Worm (Caenorhabditis elegans): Measurements from ENCODE around the gene Y110A2AL.6.
"Not testable (repeated sequence)": the region's sequence is repeated elsewhere in the genome, so short reads cannot be mapped to it uniquely, and the experiment has no call there.

The Y110A2AL.6 gene

ce11 chrII:2843088-2843487 is 1.7 kb upstream of the Y110A2AL.6 start, which contains the start of gene Y110A2AL.7:
TSS of gene Y110A2AL.7 (minus strand) at chrII:2843188.
- no peak for TF ChIP-seq fos-1 (tag; optimal IDR thresholded peaks at IDR 0.05)
- no peak for TF ChIP-seq C34F6.9 (tag; optimal IDR thresholded peaks at IDR 0.05)
- TF ChIP-seq nhr-25 (tag; optimal IDR thresholded peaks at IDR 0.05), result no peak
- no peak for TF ChIP-seq mbf-1 (tag; optimal IDR thresholded peaks at IDR 0.05)
- no peak for TF ChIP-seq F13H6.1 (tag; optimal IDR thresholded peaks at IDR 0.05)
- no peak for TF ChIP-seq mdl-1 (tag; optimal IDR thresholded peaks at IDR 0.05)
- TF ChIP-seq nhr-10 (tag; optimal IDR thresholded peaks at IDR 0.05), result no peak
- no peak for TF ChIP-seq elt-1 (tag; optimal IDR thresholded peaks at IDR 0.05)

DNA sequence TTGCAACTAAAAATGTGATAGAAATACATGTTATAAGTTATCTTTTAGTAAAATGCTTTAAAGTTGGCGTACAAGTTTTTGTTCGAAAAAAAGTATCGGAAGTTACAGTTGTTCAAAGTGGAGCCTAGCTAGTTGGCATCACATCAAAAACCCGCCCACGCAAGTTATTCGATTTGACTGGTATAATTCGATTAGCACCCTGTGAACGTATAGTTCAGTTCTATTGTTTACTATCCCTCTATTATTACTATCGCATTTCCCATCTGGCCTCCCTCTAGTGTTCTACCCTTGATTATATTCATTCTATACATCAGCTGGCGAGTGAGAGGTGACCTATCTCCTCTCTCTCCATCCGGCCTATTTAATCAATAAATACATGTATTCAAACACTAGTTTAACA is 2.4 kb downstream of the Y110A2AL.6 start, which contains the start of gene Y110A2AL.4:
TSS of gene Y110A2AL.4 (plus strand) at position 301 of the 400 bp plus-strand sequence.
- not testable (repeated sequence) for TF ChIP-seq gmeb-1 (tag; optimal IDR thresholded peaks at IDR 0.05); unc-62 (GFP tag; optimal IDR thresholded peaks at IDR 0.05); elt-1 (tag; optimal IDR thresholded peaks at IDR 0.05)

- TF ChIP-seq nhr-6 (tag; optimal IDR thresholded peaks at IDR 0.05), result no peak
- no peak for TF ChIP-seq ztf-4 (tag; optimal IDR thresholded peaks at IDR 0.05)
- TF ChIP-seq ztf-11 (tag; optimal IDR thresholded peaks at IDR 0.05), result no peak
- no peak for TF ChIP-seq lin-39 (tag; optimal IDR thresholded peaks at IDR 0.05)
- TF ChIP-seq gmeb-1 (tag; optimal IDR thresholded peaks at IDR 0.05), result no peak
- no peak for TF ChIP-seq nhr-21 (tag; optimal IDR thresholded peaks at IDR 0.05)
- no peak for TF ChIP-seq C34F6.9 (tag; optimal IDR thresholded peaks at IDR 0.05)
- TF ChIP-seq nhr-77 (tag; optimal IDR thresholded peaks at IDR 0.05), result no peak
- TF ChIP-seq mab-5 (tag; optimal IDR thresholded peaks at IDR 0.05), result no peak
- TF ChIP-seq snpc-4 (tag; optimal IDR thresholded peaks at IDR 0.05), result no peak
- TF ChIP-seq nhr-237 (tag; optimal IDR thresholded peaks at IDR 0.05), result no peak
- TF ChIP-seq unc-55 (GFP tag; optimal IDR thresholded peaks at IDR 0.05), result no peak
- no peak for TF ChIP-seq nhr-23 (tag; optimal IDR thresholded peaks at IDR 0.05)
- no peak for TF ChIP-seq ztf-1 (GFP tag; conservative IDR thresholded peaks at IDR 0.05)
- no peak for TF ChIP-seq crh-2 (tag; optimal IDR thresholded peaks at IDR 0.05)
- no peak for TF ChIP-seq blmp-1 (tag; optimal IDR thresholded peaks at IDR 0.05; ENCODE audit: insufficient read depth)
- no peak for TF ChIP-seq sma-9 (GFP tag; optimal IDR thresholded peaks at IDR 0.05)
- TF ChIP-seq sma-9 (tag; optimal IDR thresholded peaks at IDR 0.05), result no peak
- TF ChIP-seq aly-2 (tag; optimal IDR thresholded peaks at IDR 0.05), result no peak
These were observed 4.6 kb downstream of the Y110A2AL.6 start, which contains the start of gene K12H6.7 for ce11 chrII:2836853-2837252. TSS of gene K12H6.7 (minus strand) at chrII:2836953.

- TF ChIP-seq zag-1 (tag; optimal IDR thresholded peaks at IDR 0.05) (no peak), fos-1 (tag; optimal IDR thresholded peaks at IDR 0.05) (peak; percentile 87), skn-1 (tag; optimal IDR thresholded peaks at IDR 0.05) (peak; percentile 51), unc-39 (tag; optimal IDR thresholded peaks at IDR 0.05) (no peak), sma-9 (GFP tag; optimal IDR thresholded peaks at IDR 0.05) (peak; percentile 11), sma-9 (tag; optimal IDR thresholded peaks at IDR 0.05) (no peak), nhr-11 (tag; optimal IDR thresholded peaks at IDR 0.05) (no peak), ztf-11 (tag; optimal IDR thresholded peaks at IDR 0.05) (no peak)
These were observed 7.3 kb downstream of the Y110A2AL.6 start for ce11 chrII:2834105-2834504.

DNA sequence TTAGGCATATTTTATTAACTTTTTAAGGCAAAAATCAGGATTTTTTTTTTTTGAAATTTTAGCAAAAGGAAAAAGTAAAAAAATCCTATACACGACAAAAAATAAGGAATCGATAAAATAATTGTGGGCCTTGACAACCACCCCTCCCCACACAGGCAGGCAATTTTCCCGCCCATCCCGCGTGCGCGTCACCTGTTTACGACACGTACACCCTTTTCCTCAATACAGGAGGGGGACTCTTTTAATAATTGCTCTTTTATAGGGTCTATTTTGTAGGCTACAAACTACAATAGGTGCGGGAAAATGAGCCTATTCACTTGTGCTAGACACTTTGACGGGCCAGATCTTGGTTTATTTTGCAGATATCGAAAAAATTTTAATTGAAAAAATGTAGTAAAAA is 8.9 kb downstream of the Y110A2AL.6 start:
- TF ChIP-seq ceh-16 (tag; optimal IDR thresholded peaks at IDR 0.05) (no peak), mdl-1 (tag; optimal IDR thresholded peaks at IDR 0.05) (no peak)

- TF ChIP-seq sma-3 (GFP tag; optimal IDR thresholded peaks at IDR 0.05) (no peak), dmd-4 (tag; optimal IDR thresholded peaks at IDR 0.05) (no peak), lin-13 (GFP tag; optimal IDR thresholded peaks at IDR 0.05) (no peak), fos-1 (tag; optimal IDR thresholded peaks at IDR 0.05) (peak; percentile 9), nhr-129 (tag; optimal IDR thresholded peaks at IDR 0.05) (peak; percentile 58), zag-1 (tag; optimal IDR thresholded peaks at IDR 0.05) (no peak), blmp-1 (tag; optimal IDR thresholded peaks at IDR 0.05; ENCODE audit: insufficient read depth) (no peak), sma-9 (GFP tag; optimal IDR thresholded peaks at IDR 0.05) (peak; percentile 54), sma-9 (tag; optimal IDR thresholded peaks at IDR 0.05) (no peak), ztf-4 (tag; optimal IDR thresholded peaks at IDR 0.05) (no peak), sem-4 (tag; optimal IDR thresholded peaks at IDR 0.05) (no peak), Y55F3AM.14 (GFP tag; optimal IDR thresholded peaks at IDR 0.05) (no peak), ceh-82 (tag; optimal IDR thresholded peaks at IDR 0.05) (no peak), crh-2 (tag; optimal IDR thresholded peaks at IDR 0.05) (peak; percentile 24), egl-27 (tag; optimal IDR thresholded peaks at IDR 0.05) (no peak), C34F6.9 (tag; optimal IDR thresholded peaks at IDR 0.05) (peak; percentile 46), gmeb-1 (tag; optimal IDR thresholded peaks at IDR 0.05) (peak; percentile 14), nhr-237 (tag; optimal IDR thresholded peaks at IDR 0.05) (no peak), nhr-6 (tag; optimal IDR thresholded peaks at IDR 0.05) (no peak), unc-55 (GFP tag; optimal IDR thresholded peaks at IDR 0.05) (peak; percentile 34), F13H6.1 (tag; optimal IDR thresholded peaks at IDR 0.05) (peak; percentile 22), lsy-2 (tag; optimal IDR thresholded peaks at IDR 0.05) (peak in 1 of 2 experiments; percentile 54)
These were observed 9.3 kb downstream of the Y110A2AL.6 start for ce11 chrII:2832098-2832497.
